Fruit fly (Drosophila melanogaster) whole organism, wandering third instar larva: ENCODE measurements around the gene CG18586.
A peak's percentile ranks its signal among the peaks of the same experiment; 100 is the strongest.

Experiments
- CG9705 ChIP-seq: fragments of 200-800 bp; sonication (Bioruptor generic); optimal IDR thresholded peaks from 2 replicates; lab custom pipeline; 2018; ENCODE audit warnings: missing biosample characterization, mild to moderate bottlenecking, missing genetic modification characterization
- CrebA ChIP-seq: fragments of 200-800 bp; sonication (Bioruptor generic); optimal IDR thresholded peaks from 2 replicates; lab custom pipeline; 2016; ENCODE audit warnings: missing biosample characterization, mild to moderate bottlenecking, missing genetic modification characterization, borderline replicate concordance
- Dfd ChIP-seq: fragments of >200 bp; optimal IDR thresholded peaks from 2 replicates; lab custom pipeline; 2017; ENCODE audit warnings: missing biosample characterization, missing genetic modification characterization
- Dif ChIP-seq: fragments of 200-275, 200-300 bp; sonication (Bioruptor generic); optimal IDR thresholded peaks from 2 replicates; lab custom pipeline; 2018; ENCODE audit warnings: missing biosample characterization, missing genetic modification characterization; ENCODE audit not compliant: partially characterized antibody
- HLH106 ChIP-seq: fragments of 200-800 bp; optimal IDR thresholded peaks from 3 replicates; lab custom pipeline; 2019; ENCODE audit warnings: missing biosample characterization, mild to moderate bottlenecking, missing genetic modification characterization, moderate library complexity
- Hnf4 ChIP-seq: fragments of 200-800 bp; sonication (Bioruptor generic); optimal IDR thresholded peaks from 2 replicates; lab custom pipeline; 2016; ENCODE audit warnings: missing biosample characterization, mild to moderate bottlenecking, missing genetic modification characterization
- Hr78 ChIP-seq: fragments of >200 bp; optimal IDR thresholded peaks from 2 replicates; lab custom pipeline; 2017; ENCODE audit warnings: missing biosample characterization, missing genetic modification characterization
- Hr83 ChIP-seq: fragments of 200-300 bp; sonication (Bioruptor generic); optimal IDR thresholded peaks from 2 replicates; lab custom pipeline; 2016; ENCODE audit warnings: missing biosample characterization, mild to moderate bottlenecking, missing genetic modification characterization, moderate library complexity; ENCODE audit not compliant: poor library complexity, severe bottlenecking
- Jra ChIP-seq: sonication (Bioruptor generic); optimal IDR thresholded peaks from 2 replicates; lab custom pipeline; 2016; ENCODE audit warnings: missing biosample characterization, missing genetic modification characterization
- Mio ChIP-seq: sonication (Bioruptor generic); optimal IDR thresholded peaks from 2 replicates; lab custom pipeline; 2016; ENCODE audit warnings: missing biosample characterization, missing genetic modification characterization
- Myc ChIP-seq: fragments of >200 bp; optimal IDR thresholded peaks from 2 replicates; lab custom pipeline; 2017
- N ChIP-seq: fragments of >200 bp; optimal IDR thresholded peaks from 2 replicates; lab custom pipeline; 2018; ENCODE audit warnings: missing biosample characterization, missing external identifiers, missing genetic modification characterization
- OdsH ChIP-seq: fragments of 200-800 bp; sonication (Bioruptor generic); optimal IDR thresholded peaks from 2 replicates; lab custom pipeline; 2016; ENCODE audit warnings: missing biosample characterization, mild to moderate bottlenecking, missing genetic modification characterization
- Rel ChIP-seq, 2 experiments: fragments of 200-800 bp; sonication (Bioruptor generic) in 1 of 2; optimal IDR thresholded peaks; 2 replicates in 1 of 2; 3 replicates in 1 of 2; lab custom pipeline; 2016 to 2019; ENCODE audit warnings: mild to moderate bottlenecking in 2 of 2, missing biosample characterization in 2 of 2, missing genetic modification characterization in 2 of 2, moderate library complexity in 1 of 2
- Sp1 ChIP-seq: fragments of 200-800 bp; sonication (Bioruptor generic); optimal IDR thresholded peaks from 3 replicates; lab custom pipeline; 2019; ENCODE audit warnings: missing biosample characterization, mild to moderate bottlenecking, missing genetic modification characterization, moderate library complexity
- Vsx2 ChIP-seq: fragments of 200-300, 225-300 bp; sonication (Bioruptor generic); optimal IDR thresholded peaks from 2 replicates; lab custom pipeline; 2018; ENCODE audit warnings: missing biosample characterization, missing genetic modification characterization; ENCODE audit not compliant: partially characterized antibody
- br ChIP-seq: fragments of 200-800 bp; sonication (Bioruptor generic); optimal IDR thresholded peaks from 2 replicates; lab custom pipeline; 2016; ENCODE audit warnings: missing biosample characterization, missing genetic modification characterization
- brk ChIP-seq: fragments of 200-800 bp; sonication (Bioruptor generic); optimal IDR thresholded peaks from 2 replicates; lab custom pipeline; 2016; ENCODE audit warnings: missing biosample characterization, mild to moderate bottlenecking, missing genetic modification characterization
- dl ChIP-seq, 2 experiments: fragments of 175-275, 200-275 bp in 1 of 2; fragments of 200-275 bp in 1 of 2; sonication (Bioruptor generic); optimal IDR thresholded peaks; lab custom pipeline; 2018; ENCODE audit warnings: mild to moderate bottlenecking in 2 of 2, missing biosample characterization in 2 of 2, missing genetic modification characterization in 2 of 2, moderate library complexity in 2 of 2; ENCODE audit not compliant: partially characterized antibody in 2 of 2, insufficient read depth in 1 of 2
- dmrt93B ChIP-seq: fragments of 200-800 bp; sonication (Bioruptor generic); optimal IDR thresholded peaks from 2 replicates; lab custom pipeline; 2018; ENCODE audit warnings: missing biosample characterization, mild to moderate bottlenecking, missing genetic modification characterization
- dsf ChIP-seq: sonication (Bioruptor generic); optimal IDR thresholded peaks from 2 replicates; lab custom pipeline; 2016; ENCODE audit warnings: missing biosample characterization, missing genetic modification characterization, borderline replicate concordance
- ey ChIP-seq: fragments of 200-800 bp; sonication (Bioruptor generic); optimal IDR thresholded peaks from 2 replicates; lab custom pipeline; 2016; ENCODE audit warnings: missing biosample characterization, missing genetic modification characterization
- foxo ChIP-seq, 2 experiments: fragments of 200-800 bp; sonication (Bioruptor generic); optimal IDR thresholded peaks; 2 replicates in 1 of 2; 3 replicates in 1 of 2; lab custom pipeline; 2016 to 2017; ENCODE audit warnings: missing biosample characterization in 2 of 2, missing genetic modification characterization in 2 of 2
- fru ChIP-seq: fragments of 200-800 bp; sonication (Bioruptor generic); optimal IDR thresholded peaks from 3 replicates; lab custom pipeline; 2016; ENCODE audit warnings: missing biosample characterization, mild to moderate bottlenecking, missing genetic modification characterization
- h ChIP-seq: fragments of 200-800 bp; sonication (Bioruptor generic); optimal IDR thresholded peaks from 3 replicates; lab custom pipeline; 2016; ENCODE audit warnings: missing biosample characterization, mild to moderate bottlenecking, missing genetic modification characterization
- jim ChIP-seq: fragments of 175-275, 200-325 bp; sonication (Bioruptor generic); optimal IDR thresholded peaks from 2 replicates; lab custom pipeline; 2016; ENCODE audit warnings: missing biosample characterization, mild to moderate bottlenecking, missing genetic modification characterization
- lola ChIP-seq: fragments of >200 bp; optimal IDR thresholded peaks from 2 replicates; lab custom pipeline; 2017; ENCODE audit warnings: missing biosample characterization, missing genetic modification characterization
- pan ChIP-seq: fragments of >200 bp; optimal IDR thresholded peaks from 2 replicates; lab custom pipeline; 2017
- psq ChIP-seq: fragments of 200-800 bp; sonication (Bioruptor generic); optimal IDR thresholded peaks from 3 replicates; lab custom pipeline; 2017; ENCODE audit warnings: missing biosample characterization, mild to moderate bottlenecking, missing genetic modification characterization, moderate library complexity
- rgr ChIP-seq: fragments of 200-800 bp; sonication (Bioruptor generic); optimal IDR thresholded peaks from 3 replicates; lab custom pipeline; 2016; ENCODE audit warnings: missing biosample characterization, mild to moderate bottlenecking, missing genetic modification characterization
- sage ChIP-seq: fragments of 200-800 bp; sonication (Bioruptor generic); optimal IDR thresholded peaks from 2 replicates; lab custom pipeline; 2016; ENCODE audit warnings: missing biosample characterization, mild to moderate bottlenecking, missing genetic modification characterization
- tai ChIP-seq: sonication (Bioruptor generic); optimal IDR thresholded peaks from 2 replicates; lab custom pipeline; 2016; ENCODE audit warnings: missing biosample characterization, missing genetic modification characterization
- usp ChIP-seq: fragments of >200 bp; optimal IDR thresholded peaks from 2 replicates; lab custom pipeline; 2017; ENCODE audit warnings: missing biosample characterization, missing genetic modification characterization
- woc ChIP-seq: sonication (Bioruptor generic); optimal IDR thresholded peaks from 2 replicates; lab custom pipeline; 2016; ENCODE audit warnings: missing biosample characterization, mild to moderate bottlenecking, missing genetic modification characterization

Gene CG18586

dm6 chr3L:5856081-5856826 lies 16.9 kb upstream of the CG18586 start:
- TF ChIP-seq CrebA (GFP tag; lab: Kevin White, UChicago) (no peak), Dfd (GFP tag; lab: Kevin White, UChicago) (peak; percentile 45)

- TF ChIP-seq h (GFP tag; lab: Kevin White, UChicago) (peak; percentile 28), sage (GFP tag; lab: Kevin White, UChicago) (no peak), Hnf4 (GFP tag; lab: Kevin White, UChicago) (no peak), pan (lab: Kevin White, UChicago) (no peak), Dif (GFP tag; lab: Kevin White, UChicago) (no peak), Hr83 (GFP tag; lab: Kevin White, UChicago) (no peak), HLH106 (tag; lab: Kevin White, UChicago) (peak; percentile 6), Mio (GFP tag; lab: Kevin White, UChicago) (no peak), br (GFP tag; lab: Kevin White, UChicago) (no peak), tai (GFP tag; lab: Kevin White, UChicago) (no peak), OdsH (GFP tag; lab: Kevin White, UChicago) (peak; percentile 14), dmrt93B (GFP tag; lab: Kevin White, UChicago) (no peak), dsf (GFP tag; lab: Kevin White, UChicago) (no peak), rgr (GFP tag; lab: Kevin White, UChicago) (peak; percentile 18), Hr78 (no peak), ey (peak; percentile 15), dl (GFP tag; optimal IDR thresholded peaks at IDR 0.05; lab: Kevin White, UChicago; ENCODE audit: insufficient read depth in 1 of 2, partially characterized antibody in 2 of 2) (no peak), Jra (no peak), lola (GFP tag; lab: Kevin White, UChicago) (no peak), usp (GFP tag; lab: Kevin White, UChicago) (no peak), Sp1 (GFP tag; lab: Kevin White, UChicago) (peak; percentile 15), woc (GFP tag; lab: Kevin White, UChicago) (no peak), fru (GFP tag; lab: Kevin White, UChicago) (peak; percentile 32), foxo (GFP tag; optimal IDR thresholded peaks at IDR 0.05; lab: Kevin White, UChicago) (peak in 1 of 2 experiments; percentile 35), N (GFP tag; lab: Kevin White, UChicago) (no peak), Myc (lab: Kevin White, UChicago) (no peak), Vsx2 (no peak), CG9705 (GFP tag; lab: Kevin White, UChicago) (no peak), Dfd (GFP tag; lab: Kevin White, UChicago) (no peak), brk (GFP tag; lab: Kevin White, UChicago) (no peak), Rel (GFP tag; optimal IDR thresholded peaks at IDR 0.05; lab: Kevin White, UChicago) (no peak), Rel (tag; optimal IDR thresholded peaks at IDR 0.05; lab: Kevin White, UChicago) (no peak), jim (GFP tag; lab: Kevin White, UChicago) (no peak), psq (GFP tag; lab: Kevin White, UChicago) (no peak)
These were observed 16.2 kb upstream of the CG18586 start for dm6 chr3L:5856919-5857318.

- no peak for TF ChIP-seq pan (lab: Kevin White, UChicago)
- TF ChIP-seq psq (GFP tag; lab: Kevin White, UChicago) = no peak
- TF ChIP-seq Myc (lab: Kevin White, UChicago) = no peak
- no peak for TF ChIP-seq Sp1 (GFP tag; lab: Kevin White, UChicago)
- TF ChIP-seq ey = no peak
These were observed 14.1 kb upstream of the CG18586 start for dm6 chr3L:5859029-5859428.
